Fruit fly (Drosophila melanogaster) whole organism, embryonic: Measurements from ENCODE around the gene Hrs.

Experiments used
- BEAF-32 ChIP-seq: fragments of 200-800 bp; sonication (Bioruptor generic); optimal IDR thresholded peaks from 3 replicates; lab custom pipeline; 2017; ENCODE audit warnings: missing biosample characterization, missing genetic modification characterization, mild to moderate bottlenecking, moderate library complexity, missing genetic modification reagents
- Bgb ChIP-seq: fragments of 200-800 bp; sonication (Bioruptor generic); IDR thresholded peaks from 2 replicates; pipeline ENCODE4 v1.3.6; 2022; ENCODE audit warnings: missing biosample characterization, missing genetic modification characterization; ENCODE audit not compliant: partially characterized antibody
- CG10147 ChIP-seq: fragments of 200-800 bp; sonication (Bioruptor generic); optimal IDR thresholded peaks from 2 replicates; lab custom pipeline; 2019; ENCODE audit warnings: missing biosample characterization, mild to moderate bottlenecking, missing genetic modification characterization, moderate library complexity
- CG10267 ChIP-seq: fragments of 200-800 bp; sonication (Bioruptor generic); optimal IDR thresholded peaks from 2 replicates; lab custom pipeline; 2018; ENCODE audit warnings: missing biosample characterization, mild to moderate bottlenecking, missing genetic modification characterization, moderate library complexity
- CG10321 ChIP-seq: fragments of 200-800 bp; sonication (Bioruptor generic); IDR thresholded peaks from 2 replicates; pipeline ENCODE4 v1.3.6; 2022; ENCODE audit warnings: missing biosample characterization, missing genetic modification characterization
- CG10462 ChIP-seq: fragments of 200-800 bp; sonication (Bioruptor generic); optimal IDR thresholded peaks from 2 replicates; lab custom pipeline; 2016; ENCODE audit warnings: missing biosample characterization, missing genetic modification characterization
- CG12769 ChIP-seq: fragments of 200-800 bp; sonication (Bioruptor generic); optimal IDR thresholded peaks from 2 replicates; lab custom pipeline; 2019; ENCODE audit warnings: missing biosample characterization, mild to moderate bottlenecking, missing genetic modification characterization, moderate library complexity
- CG14710 ChIP-seq: fragments of 200-800 bp; sonication (Bioruptor generic); optimal IDR thresholded peaks from 3 replicates; lab custom pipeline; 2019; ENCODE audit warnings: missing biosample characterization, mild to moderate bottlenecking, missing genetic modification characterization, moderate library complexity
- CG15479 ChIP-seq: fragments of 200-800 bp; sonication (Bioruptor generic); optimal IDR thresholded peaks from 3 replicates; lab custom pipeline; 2019; ENCODE audit warnings: missing biosample characterization, mild to moderate bottlenecking, missing genetic modification characterization, moderate library complexity
- CG16815 ChIP-seq: fragments of 200-800 bp; sonication (Bioruptor generic); optimal IDR thresholded peaks from 3 replicates; lab custom pipeline; 2017; ENCODE audit warnings: missing biosample characterization, mild to moderate bottlenecking, missing genetic modification characterization
- CG17829 ChIP-seq: fragments of 200-800 bp; optimal IDR thresholded peaks from 2 replicates; lab custom pipeline; 2019; ENCODE audit warnings: missing biosample characterization, mild to moderate bottlenecking, missing genetic modification characterization, moderate library complexity
- CG2116 ChIP-seq: fragments of 200-800 bp; sonication (Bioruptor generic); optimal IDR thresholded peaks from 3 replicates; lab custom pipeline; 2018; ENCODE audit warnings: missing biosample characterization, mild to moderate bottlenecking, missing genetic modification characterization
- CG3847 ChIP-seq: fragments of 200-800 bp; sonication (Bioruptor generic); IDR thresholded peaks from 2 replicates; pipeline ENCODE4 v1.3.6; 2022; ENCODE audit warnings: missing biosample characterization, missing genetic modification characterization
- CG5245 ChIP-seq: fragments of 200-800 bp; sonication (Bioruptor generic); optimal IDR thresholded peaks from 3 replicates; lab custom pipeline; 2016; ENCODE audit warnings: missing biosample characterization, missing genetic modification characterization
- CG8281 ChIP-seq: fragments of 200-800 bp; sonication (Bioruptor generic); optimal IDR thresholded peaks from 2 replicates; lab custom pipeline; 2018; ENCODE audit warnings: missing biosample characterization, mild to moderate bottlenecking, missing genetic modification characterization, moderate library complexity
- CG9437 ChIP-seq: fragments of 200-800 bp; sonication (Bioruptor generic); optimal IDR thresholded peaks from 2 replicates; lab custom pipeline; 2018; ENCODE audit warnings: missing biosample characterization, mild to moderate bottlenecking, missing genetic modification characterization
- Camta ChIP-seq: fragments of 200-800 bp; sonication (Bioruptor generic); optimal IDR thresholded peaks from 2 replicates; lab custom pipeline; 2016; ENCODE audit warnings: missing biosample characterization, missing genetic modification characterization
- Dip3 ChIP-seq: fragments of 200-800 bp; sonication (Bioruptor generic); optimal IDR thresholded peaks from 3 replicates; lab custom pipeline; 2016; ENCODE audit warnings: missing biosample characterization, missing genetic modification characterization
- Doc2 ChIP-seq: fragments of 200-800 bp; sonication (Bioruptor generic); IDR thresholded peaks from 2 replicates; pipeline ENCODE4 v1.3.6; 2022; ENCODE audit warnings: missing biosample characterization, missing genetic modification characterization
- E2f2 ChIP-seq: fragments of 200-800 bp; sonication (Bioruptor generic); IDR thresholded peaks from 2 replicates; pipeline ENCODE4 v1.3.6; 2022; ENCODE audit warnings: missing biosample characterization, missing genetic modification characterization
- Elba2 ChIP-seq: fragments of 200-800 bp; sonication (Bioruptor generic); optimal IDR thresholded peaks from 3 replicates; lab custom pipeline; 2016; ENCODE audit warnings: missing biosample characterization, missing genetic modification characterization
- Fer1 ChIP-seq: fragments of 200-800 bp; sonication (Bioruptor generic); optimal IDR thresholded peaks from 2 replicates; lab custom pipeline; 2017; ENCODE audit warnings: missing biosample characterization, mild to moderate bottlenecking, missing genetic modification characterization
- Fer3 ChIP-seq: fragments of 200-800 bp; sonication (Bioruptor generic); optimal IDR thresholded peaks from 2 replicates; lab custom pipeline; 2018; ENCODE audit warnings: missing biosample characterization, mild to moderate bottlenecking, missing genetic modification characterization, moderate library complexity
- Hmr ChIP-seq: fragments of 200-800 bp; sonication (Bioruptor generic); optimal IDR thresholded peaks from 3 replicates; lab custom pipeline; 2017; ENCODE audit warnings: mild to moderate bottlenecking, missing biosample characterization, missing genetic modification reagents, missing genetic modification characterization
- Hr78 ChIP-seq, 2 experiments: fragments of 200-800 bp in 1 of 2; fragments of >200 bp in 1 of 2; sonication (Bioruptor generic) in 1 of 2; optimal IDR thresholded peaks; 2 replicates each; lab custom pipeline; 2017 to 2019; ENCODE audit warnings: missing biosample characterization in 2 of 2, missing genetic modification characterization in 2 of 2, mild to moderate bottlenecking in 1 of 2, moderate library complexity in 1 of 2
- MBD-R2 ChIP-seq: fragments of 200-800 bp; sonication (Bioruptor generic); IDR thresholded peaks from 2 replicates; pipeline ENCODE4 v1.3.6; 2022; ENCODE audit warnings: missing biosample characterization, missing genetic modification characterization
- Med ChIP-seq: fragments of 200-800 bp; sonication (Bioruptor generic); peaks from one replicate; lab custom pipeline; 2016; ENCODE audit warnings: missing biosample characterization, missing genetic modification characterization, mild to moderate bottlenecking, inconsistent platforms, moderate library complexity
- Optix ChIP-seq: fragments of 200-800 bp; sonication (Bioruptor generic); IDR thresholded peaks from 3 replicates; pipeline ENCODE4 v1.3.6; 2022; ENCODE audit warnings: missing biosample characterization, missing genetic modification characterization
- Poxn ChIP-seq: fragments of 200-800 bp; sonication (Bioruptor generic); IDR thresholded peaks from 2 replicates; pipeline ENCODE4 v1.3.6; 2022; ENCODE audit warnings: missing biosample characterization, missing genetic modification characterization
- ara ChIP-seq: fragments of 200-800 bp; sonication (Bioruptor generic); IDR thresholded peaks from 2 replicates; pipeline ENCODE4 v1.3.6; 2022; ENCODE audit warnings: missing biosample characterization, missing genetic modification characterization
- caup ChIP-seq: fragments of 200-800 bp; sonication (Bioruptor generic); optimal IDR thresholded peaks from 3 replicates; lab custom pipeline; 2017; ENCODE audit warnings: missing biosample characterization, mild to moderate bottlenecking, missing genetic modification characterization, moderate library complexity; ENCODE audit not compliant: severe bottlenecking
- croc ChIP-seq: fragments of 200-800 bp; sonication (Bioruptor generic); conservative IDR thresholded peaks from 3 replicates; pipeline ENCODE4 v1.3.6; 2022; ENCODE audit warnings: missing biosample characterization, missing genetic modification characterization
- crp ChIP-seq, 2 experiments: fragments of 200-800 bp; sonication (Bioruptor generic); optimal IDR thresholded peaks; 2 replicates in 1 of 2; 3 replicates in 1 of 2; lab custom pipeline; 2017; ENCODE audit warnings: missing biosample characterization in 2 of 2, missing genetic modification characterization in 2 of 2, mild to moderate bottlenecking in 1 of 2, moderate library complexity in 1 of 2
- fd102C ChIP-seq: fragments of 200-800 bp; sonication (Bioruptor generic); optimal IDR thresholded peaks from 2 replicates; lab custom pipeline; 2018; ENCODE audit warnings: missing biosample characterization, mild to moderate bottlenecking, missing genetic modification characterization, moderate library complexity
- h ChIP-seq: fragments of >200 bp; optimal IDR thresholded peaks from 2 replicates; lab custom pipeline; 2017
- lov ChIP-seq, 2 experiments: fragments of 200-800 bp in 1 of 2; fragments of >200 bp in 1 of 2; sonication (Bioruptor generic) in 1 of 2; IDR thresholded peaks in 1 of 2; optimal IDR thresholded peaks in 1 of 2; 2 replicates in 1 of 2; 3 replicates in 1 of 2; pipeline versions ENCODE4 v1.3.6 to Lab custom; 2017 to 2022; ENCODE audit warnings: missing biosample characterization in 1 of 2, missing genetic modification characterization in 1 of 2
- mirr ChIP-seq: fragments of 200-800 bp; sonication (Bioruptor generic); optimal IDR thresholded peaks from 3 replicates; lab custom pipeline; 2018; ENCODE audit warnings: missing biosample characterization, mild to moderate bottlenecking, missing genetic modification characterization
- mld ChIP-seq: fragments of 200-800 bp; sonication (Bioruptor generic); IDR thresholded peaks from 3 replicates; pipeline ENCODE4 v1.3.6; 2022; ENCODE audit warnings: missing biosample characterization, missing genetic modification characterization; ENCODE audit not compliant: partially characterized antibody
- nerfin-1 ChIP-seq: fragments of 200-800 bp; sonication (Bioruptor generic); optimal IDR thresholded peaks from 3 replicates; lab custom pipeline; 2019; ENCODE audit warnings: missing biosample characterization, mild to moderate bottlenecking, missing genetic modification characterization, moderate library complexity
- nerfin-2 ChIP-seq: fragments of 200-800 bp; sonication (Bioruptor generic); IDR thresholded peaks from 2 replicates; pipeline ENCODE4 v1.3.6; 2022; ENCODE audit warnings: missing biosample characterization, missing genetic modification characterization; ENCODE audit not compliant: partially characterized antibody
- phol ChIP-seq: fragments of 200-800 bp; sonication (Bioruptor generic); optimal IDR thresholded peaks from 3 replicates; lab custom pipeline; 2018; ENCODE audit warnings: missing biosample characterization, mild to moderate bottlenecking, missing genetic modification characterization, moderate library complexity
- psq ChIP-seq: fragments of 200-800 bp; sonication (Bioruptor generic); optimal IDR thresholded peaks from 2 replicates; lab custom pipeline; 2017; ENCODE audit warnings: missing biosample characterization, missing genetic modification characterization
- pum ChIP-seq: fragments of 200-800 bp; sonication (Bioruptor generic); optimal IDR thresholded peaks from 2 replicates; lab custom pipeline; 2016; ENCODE audit warnings: missing biosample characterization, missing genetic modification characterization
- sens-2 ChIP-seq: fragments of 200-800 bp; sonication (Bioruptor generic); IDR thresholded peaks from 2 replicates; pipeline ENCODE4 v1.3.6; 2022; ENCODE audit warnings: missing biosample characterization, missing genetic modification characterization
- seq ChIP-seq: fragments of 200-800 bp; sonication (Bioruptor generic); IDR thresholded peaks from 2 replicates; pipeline ENCODE4 v1.3.6; 2022; ENCODE audit warnings: missing biosample characterization, missing genetic modification characterization
- sug ChIP-seq: fragments of 200-800 bp; optimal IDR thresholded peaks from 2 replicates; lab custom pipeline; 2019; ENCODE audit warnings: missing biosample characterization, mild to moderate bottlenecking, missing genetic modification characterization, moderate library complexity
- tap ChIP-seq: fragments of 200-800 bp; optimal IDR thresholded peaks from 3 replicates; lab custom pipeline; 2019; ENCODE audit warnings: missing biosample characterization, mild to moderate bottlenecking, missing genetic modification characterization, moderate library complexity
- vfl ChIP-seq: fragments of 200-800 bp; sonication (Bioruptor generic); optimal IDR thresholded peaks from 2 replicates; lab custom pipeline; 2016; ENCODE audit warnings: missing biosample characterization, missing genetic modification characterization
- zen ChIP-seq: fragments of 200-800 bp; sonication (Bioruptor generic); optimal IDR thresholded peaks from 3 replicates; lab custom pipeline; 2018; ENCODE audit warnings: missing biosample characterization, mild to moderate bottlenecking, missing genetic modification characterization, moderate library complexity

The Hrs gene

dm6 chr2L:2744852-2745251 lies 5.1 kb downstream of the Hrs start, which contains the start of the genes CG9961 and Cwc25 (continued):
- TF ChIP-seq lov (optimal IDR thresholded peaks at IDR 0.05; lab: Kevin White, UChicago): no peak
- no peak for TF ChIP-seq lov (GFP tag; IDR thresholded peaks at IDR 0.05; lab: Robert Waterston, UW)
- no peak for TF ChIP-seq zen (tag; lab: Kevin White, UChicago)
- TF ChIP-seq fd102C: no peak
- TF ChIP-seq CG10267 (tag; lab: Kevin White, UChicago): peak; percentile 31
- TF ChIP-seq tap (tag; lab: Kevin White, UChicago): no peak
- TF ChIP-seq mld (GFP tag; lab: Robert Waterston, UW): no peak
- no peak for TF ChIP-seq sens-2 (GFP tag; lab: Robert Waterston, UW)
- TF ChIP-seq nerfin-2 (GFP tag; lab: Robert Waterston, UW): no peak
- TF ChIP-seq croc (GFP tag; lab: Robert Waterston, UW): no peak
- TF ChIP-seq nerfin-1: peak; percentile 29
- no peak for TF ChIP-seq caup
- no peak for TF ChIP-seq Dip3 (GFP tag; lab: Kevin White, UChicago)
- 0 out of 2 replicates have a peak, but pooled peaks have one; percentile 33 for TF ChIP-seq CG3847 (GFP tag; lab: Robert Waterston, UW)
- peak; percentile 9 for TF ChIP-seq CG17829 (tag; lab: Kevin White, UChicago)
- TF ChIP-seq CG2116: peak; percentile 12
- no peak for TF ChIP-seq Elba2 (GFP tag; lab: Kevin White, UChicago)
- TF ChIP-seq psq (GFP tag; lab: Kevin White, UChicago): no peak
- TF ChIP-seq CG5245 (GFP tag; lab: Kevin White, UChicago): no peak
- TF ChIP-seq E2f2 (GFP tag; lab: Robert Waterston, UW): peak; percentile 64
- no peak for TF ChIP-seq ara (GFP tag; lab: Robert Waterston, UW)
- no peak for TF ChIP-seq Camta (GFP tag; lab: Kevin White, UChicago)
- TF ChIP-seq Optix (GFP tag; lab: Robert Waterston, UW): no peak
- TF ChIP-seq CG8281: no peak
- TF ChIP-seq sug: peak; percentile 3
- peak; percentile 1 for TF ChIP-seq Fer1 (GFP tag; lab: Kevin White, UChicago)
- TF ChIP-seq CG9437 (GFP tag; lab: Kevin White, UChicago): peak; percentile 81
- no peak for TF ChIP-seq vfl (GFP tag; lab: Kevin White, UChicago)
- no peak for TF ChIP-seq CG12769 (tag; lab: Kevin White, UChicago)
- no peak for TF ChIP-seq Poxn (GFP tag; lab: Robert Waterston, UW)
- TF ChIP-seq crp (GFP tag; optimal IDR thresholded peaks at IDR 0.05; lab: Kevin White, UChicago): peak; percentile 48 to 88
- TF ChIP-seq phol (tag; lab: Kevin White, UChicago): peak; percentile 25
- TF ChIP-seq Hr78 (GFP tag; optimal IDR thresholded peaks at IDR 0.05; lab: Kevin White, UChicago): no peak
- no peak for TF ChIP-seq seq (GFP tag; lab: Robert Waterston, UW)
- no peak for TF ChIP-seq h (lab: Kevin White, UChicago)
- TF ChIP-seq, all 482 proteins: peak for 28

DNA sequence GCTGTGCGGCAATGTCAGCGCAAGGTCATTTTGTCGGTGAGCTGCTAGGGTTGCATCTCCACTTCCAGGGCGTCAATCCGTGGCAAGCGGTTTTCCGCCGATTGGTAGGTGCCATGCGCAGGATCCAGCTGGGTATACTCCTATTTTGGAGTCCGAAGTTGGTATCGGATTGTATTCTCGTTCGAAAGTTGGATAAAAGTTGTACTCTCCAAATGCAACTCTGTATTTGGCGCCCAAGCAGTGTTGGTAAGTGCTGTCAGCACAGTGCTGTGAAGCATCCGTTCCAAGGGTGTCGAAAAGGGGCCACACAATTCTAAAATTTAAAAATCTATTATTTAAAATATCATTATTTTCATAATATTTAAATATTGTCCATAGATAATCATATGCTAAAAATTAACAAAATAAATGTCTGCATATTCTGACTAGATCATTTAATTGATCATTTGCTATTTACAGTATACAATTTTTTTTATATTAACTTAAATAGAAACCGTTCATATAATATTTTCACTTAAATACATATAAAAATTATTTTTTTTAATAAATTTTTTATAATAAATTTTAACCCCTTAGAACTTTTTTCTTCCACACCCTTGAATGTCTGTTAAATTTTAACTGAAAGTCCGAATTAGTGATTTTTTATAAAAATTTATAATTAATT lies 8.8 kb downstream of the Hrs start:
- peak; percentile 96 for TF ChIP-seq CG3847 (GFP tag; lab: Robert Waterston, UW)
- TF ChIP-seq CG15479: no peak
- TF ChIP-seq Hmr (GFP tag; lab: Kevin White, UChicago): peak; percentile 94
- peak; percentile 85 for TF ChIP-seq Fer3 (tag; lab: Kevin White, UChicago)
- TF ChIP-seq CG16815: peak; percentile 76
- peak; percentile 95 for TF ChIP-seq MBD-R2 (GFP tag; lab: Robert Waterston, UW)
- TF ChIP-seq Bgb (GFP tag; lab: Robert Waterston, UW): peak; percentile 34; the same call in 1 of the 2 replicates
- peak; percentile 42 for TF ChIP-seq CG10321
- TF ChIP-seq CG10462 (GFP tag; lab: Kevin White, UChicago): peak; percentile 70
- TF ChIP-seq CG10147 (GFP tag; lab: Kevin White, UChicago): peak; percentile 79
- TF ChIP-seq Med (GFP tag; lab: Kevin White, UChicago): peak; percentile 99
- peak; percentile 53 for TF ChIP-seq BEAF-32 (GFP tag; lab: Kevin White, UChicago)
- TF ChIP-seq pum (GFP tag; lab: Kevin White, UChicago): peak; percentile 71
- peak; percentile 94 for TF ChIP-seq mirr (GFP tag; lab: Kevin White, UChicago)
- peak; percentile 80 for TF ChIP-seq CG14710 (tag; lab: Kevin White, UChicago)
- peak; percentile 18; the same call in 1 of the 2 replicates for TF ChIP-seq Doc2 (GFP tag; lab: Robert Waterston, UW)
